In the genomic region with DNA sequence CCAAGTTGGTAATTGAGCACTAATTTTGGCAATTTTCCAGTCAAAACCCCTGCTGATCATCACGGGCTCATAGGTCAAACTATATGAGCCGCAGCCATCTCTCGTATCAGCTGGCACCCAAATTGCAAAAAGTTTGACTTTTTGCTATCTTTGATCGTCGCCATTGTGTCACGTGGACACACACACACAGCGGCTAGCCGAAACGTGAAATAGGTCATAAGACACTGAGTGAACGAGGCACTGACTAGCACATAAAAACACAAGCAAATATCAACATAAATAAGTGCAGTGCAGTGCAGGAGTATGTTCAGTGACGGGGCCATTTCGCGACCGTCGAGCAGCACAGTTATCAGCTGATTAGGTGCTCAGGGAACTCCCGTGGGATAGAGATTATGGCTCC, we compare ENCODE assay signal across 4 worm cellular contexts.
TF ChIP-seq lines count a peak whose summit lies in the region.

No protein-coding gene starts in this region.

TF ChIP-seq in whole organism, L1 larva, 84 proteins besides CTCF, POLR2A, EP300 and RAD21 (continued from another document):
- TF ChIP-seq ceh-88 (GFP tag; IDR thresholded peaks at IDR 0.05; lab: Robert Waterston, UW) (peak; percentile 26; the same call in 1 of the 2 replicates), mdl-1 (tag; optimal IDR thresholded peaks at IDR 0.05; lab: Kevin White, UChicago) (peak in 1 of 2 experiments; percentile 98), hlh-4 (tag; optimal IDR thresholded peaks at IDR 0.05; lab: Kevin White, UChicago) (no peak), sup-37 (GFP tag; optimal IDR thresholded peaks at IDR 0.05; lab: Kevin White, UChicago) (no peak), rnt-1 (tag; optimal IDR thresholded peaks at IDR 0.05; lab: Kevin White, UChicago) (peak; percentile 47), C16A3.4 (tag; optimal IDR thresholded peaks at IDR 0.05; lab: Kevin White, UChicago) (peak; percentile 72), blmp-1 (tag; optimal IDR thresholded peaks at IDR 0.05; lab: Kevin White, UChicago) (peak; percentile 38), nhr-71 (tag; optimal IDR thresholded peaks at IDR 0.05; lab: Kevin White, UChicago) (peak; percentile 91), snu-23 (GFP tag; optimal IDR thresholded peaks at IDR 0.05; lab: Kevin White, UChicago) (peak; percentile 71), C34B4.2 (tag; optimal IDR thresholded peaks at IDR 0.05; lab: Kevin White, UChicago) (no peak), alr-1 (tag; optimal IDR thresholded peaks at IDR 0.05; lab: Kevin White, UChicago; ENCODE audit: borderline replicate concordance) (no peak), fos-1 (tag; optimal IDR thresholded peaks at IDR 0.05; lab: Kevin White, UChicago) (peak; percentile 6), hlh-17 (GFP tag; optimal IDR thresholded peaks at IDR 0.05; lab: Kevin White, UChicago; ENCODE audit: borderline replicate concordance) (no peak), elt-3 (tag; optimal IDR thresholded peaks at IDR 0.05; lab: Kevin White, UChicago) (no peak), tbx-2 (tag; optimal IDR thresholded peaks at IDR 0.05; lab: Kevin White, UChicago) (peak; percentile 62), dpl-1 (GFP tag; optimal IDR thresholded peaks at IDR 0.05; lab: Kevin White, UChicago) (peak in 2 of 3 experiments; percentile 50 to 52), isw-1 (GFP tag; IDR thresholded peaks at IDR 0.05; lab: Robert Waterston, UW) (no peak), unc-30 (tag; optimal IDR thresholded peaks at IDR 0.05; lab: Kevin White, UChicago) (no peak), sptf-1 (tag; optimal IDR thresholded peaks at IDR 0.05; lab: Kevin White, UChicago) (no peak), swsn-7 (tag; optimal IDR thresholded peaks at IDR 0.05; lab: Kevin White, UChicago) (peak; percentile 38)

TF ChIP-seq in whole organism, L2 larva, 48 proteins besides CTCF, POLR2A, EP300 and RAD21 (continued from another document):
- TF ChIP-seq sma-9 (GFP tag; optimal IDR thresholded peaks at IDR 0.05; lab: Kevin White, UChicago), result peak; percentile 96
- no peak for TF ChIP-seq sma-9 (tag; optimal IDR thresholded peaks at IDR 0.05; lab: Kevin White, UChicago)
- no peak for TF ChIP-seq mab-5 (tag; optimal IDR thresholded peaks at IDR 0.05; lab: Kevin White, UChicago)
- TF ChIP-seq gmeb-1 (tag; optimal IDR thresholded peaks at IDR 0.05; lab: Kevin White, UChicago), result peak; percentile 62
- no peak for TF ChIP-seq peb-1 (tag; optimal IDR thresholded peaks at IDR 0.05; lab: Kevin White, UChicago)
- no peak for TF ChIP-seq skn-1 (tag; optimal IDR thresholded peaks at IDR 0.05; lab: Kevin White, UChicago)
- TF ChIP-seq lin-39 (tag; optimal IDR thresholded peaks at IDR 0.05; lab: Kevin White, UChicago), result no peak
- TF ChIP-seq lin-13 (GFP tag; optimal IDR thresholded peaks at IDR 0.05; lab: Kevin White, UChicago), result no peak

TF ChIP-seq in whole organism, L4 larva, 104 proteins besides CTCF, POLR2A, EP300 and RAD21 (continued from another document and continues in another):
- no peak for TF ChIP-seq R02D3.7 (tag; optimal IDR thresholded peaks at IDR 0.05; lab: Kevin White, UChicago)
- no peak for TF ChIP-seq unc-130 (GFP tag; optimal IDR thresholded peaks at IDR 0.05; lab: Kevin White, UChicago)
- TF ChIP-seq nhr-77 (tag; optimal IDR thresholded peaks at IDR 0.05; lab: Kevin White, UChicago), result peak; percentile 90
- TF ChIP-seq rbr-2 (tag; optimal IDR thresholded peaks at IDR 0.05; lab: Kevin White, UChicago), result no peak
- no peak for TF ChIP-seq ceh-44 (GFP tag; IDR thresholded peaks at IDR 0.05; lab: Robert Waterston, UW)
- TF ChIP-seq dve-1 (tag; optimal IDR thresholded peaks at IDR 0.05; lab: Kevin White, UChicago; ENCODE audit: insufficient read depth), result peak; percentile 84
- TF ChIP-seq lin-39 (tag; optimal IDR thresholded peaks at IDR 0.05; lab: Kevin White, UChicago), result no peak
- peak in 1 of 2 experiments; percentile 72 for TF ChIP-seq hif-1 (tag; optimal IDR thresholded peaks at IDR 0.05; lab: Kevin White, UChicago)
- peak; percentile 75 for TF ChIP-seq nhr-48 (tag; optimal IDR thresholded peaks at IDR 0.05; lab: Kevin White, UChicago)
- peak; percentile 54 to 93 for TF ChIP-seq mdl-1 (tag; optimal IDR thresholded peaks at IDR 0.05; lab: Kevin White, UChicago)
- no peak for TF ChIP-seq spr-1 (tag; optimal IDR thresholded peaks at IDR 0.05; lab: Kevin White, UChicago)
- TF ChIP-seq nhr-11 (tag; optimal IDR thresholded peaks at IDR 0.05; lab: Kevin White, UChicago), result peak; percentile 72
- TF ChIP-seq hmg-1.1 (GFP tag; IDR thresholded peaks at IDR 0.05; lab: Robert Waterston, UW), result 0 out of 2 replicates have a peak, but pooled peaks have one; percentile 36
- no peak for TF ChIP-seq Y75B8A.6 (GFP tag; IDR thresholded peaks at IDR 0.05; lab: Robert Waterston, UW)
- no peak for TF ChIP-seq T20F7.1 (GFP tag; optimal IDR thresholded peaks at IDR 0.05; lab: Kevin White, UChicago)
- TF ChIP-seq ceh-28 (tag; optimal IDR thresholded peaks at IDR 0.05; lab: Kevin White, UChicago), result no peak
- no peak for TF ChIP-seq madf-5 (GFP tag; IDR thresholded peaks at IDR 0.05; lab: Robert Waterston, UW)
- TF ChIP-seq zfp-2 (tag; optimal IDR thresholded peaks at IDR 0.05; lab: Kevin White, UChicago), result no peak
- no peak for TF ChIP-seq nhr-237 (tag; optimal IDR thresholded peaks at IDR 0.05; lab: Kevin White, UChicago)
- no peak; the same call in 1 of the 2 replicates for TF ChIP-seq mxl-2 (GFP tag; conservative IDR thresholded peaks at IDR 0.05; lab: Robert Waterston, UW)
- TF ChIP-seq hlh-11 (tag; optimal IDR thresholded peaks at IDR 0.05; lab: Kevin White, UChicago), result peak; percentile 97
- TF ChIP-seq sdz-12 (GFP tag; optimal IDR thresholded peaks at IDR 0.05; lab: Kevin White, UChicago), result no peak
- TF ChIP-seq lin-13 (GFP tag; optimal IDR thresholded peaks at IDR 0.05; lab: Kevin White, UChicago), result no peak
- no peak for TF ChIP-seq ztf-11 (tag; optimal IDR thresholded peaks at IDR 0.05; lab: Kevin White, UChicago)
- no peak for TF ChIP-seq dmd-8 (GFP tag; IDR thresholded peaks at IDR 0.05; lab: Robert Waterston, UW)
- no peak for TF ChIP-seq ctbp-1 (GFP tag; IDR thresholded peaks at IDR 0.05; lab: Robert Waterston, UW)
- TF ChIP-seq unc-62 (GFP tag; optimal IDR thresholded peaks at IDR 0.05 in 1 of 2; lab: Kevin White, UChicago), result peak in 1 of 2 experiments; percentile 99
- TF ChIP-seq unc-62 (tag; optimal IDR thresholded peaks at IDR 0.05; lab: Kevin White, UChicago), result no peak
- TF ChIP-seq ztf-7 (tag; optimal IDR thresholded peaks at IDR 0.05; lab: Kevin White, UChicago), result no peak
- TF ChIP-seq lin-38 (GFP tag; IDR thresholded peaks at IDR 0.05; lab: Robert Waterston, UW), result no peak
- TF ChIP-seq egl-27 (tag; optimal IDR thresholded peaks at IDR 0.05; lab: Kevin White, UChicago), result no peak
- no peak for TF ChIP-seq F26F4.8 (GFP tag; conservative IDR thresholded peaks at IDR 0.05; lab: Robert Waterston, UW)
- peak; percentile 72 for TF ChIP-seq nhr-102 (tag; optimal IDR thresholded peaks at IDR 0.05; lab: Kevin White, UChicago)
- no peak for TF ChIP-seq daf-12 (tag; optimal IDR thresholded peaks at IDR 0.05; lab: Kevin White, UChicago)
- TF ChIP-seq daf-8 (GFP tag; IDR thresholded peaks at IDR 0.05; lab: Robert Waterston, UW), result no peak
- TF ChIP-seq nhr-41 (GFP tag; IDR thresholded peaks at IDR 0.05; lab: Robert Waterston, UW), result 0 out of 2 replicates have a peak, but pooled peaks have one; percentile 43
- no peak for TF ChIP-seq skn-1 (tag; optimal IDR thresholded peaks at IDR 0.05; lab: Kevin White, UChicago)
- peak; percentile 56; the same call in 1 of the 2 replicates for TF ChIP-seq tra-1 (GFP tag; IDR thresholded peaks at IDR 0.05; lab: Robert Waterston, UW)
- TF ChIP-seq nhr-76 (tag; optimal IDR thresholded peaks at IDR 0.05; lab: Kevin White, UChicago), result no peak
- TF ChIP-seq mdt-29 (GFP tag; IDR thresholded peaks at IDR 0.05; lab: Robert Waterston, UW), result peak; percentile 54; the same call in 1 of the 2 replicates
- 0 out of 2 replicates have a peak, but pooled peaks have one; percentile 27 for TF ChIP-seq saeg-2 (GFP tag; IDR thresholded peaks at IDR 0.05; lab: Robert Waterston, UW)
- peak; percentile 2 for TF ChIP-seq aha-1 (tag; lab: Kevin White, UChicago)
- no peak for TF ChIP-seq dmd-9 (GFP tag; IDR thresholded peaks at IDR 0.05; lab: Robert Waterston, UW)
- 0 out of 2 replicates have a peak, but pooled peaks have one; percentile 3 for TF ChIP-seq F44E2.7 (GFP tag; IDR thresholded peaks at IDR 0.05; lab: Robert Waterston, UW)
- TF ChIP-seq lsy-2 (tag; optimal IDR thresholded peaks at IDR 0.05; lab: Kevin White, UChicago), result peak in 1 of 2 experiments; percentile 57
- no peak for TF ChIP-seq zip-2 (tag; optimal IDR thresholded peaks at IDR 0.05; lab: Kevin White, UChicago)
- TF ChIP-seq arid-1 (GFP tag; conservative IDR thresholded peaks at IDR 0.05; lab: Robert Waterston, UW), result no peak
- no peak for TF ChIP-seq nhr-111 (GFP tag; optimal IDR thresholded peaks at IDR 0.05; lab: Kevin White, UChicago)
- no peak for TF ChIP-seq fkh-10 (GFP tag; optimal IDR thresholded peaks at IDR 0.05; lab: Kevin White, UChicago)
- TF ChIP-seq madf-9 (GFP tag; conservative IDR thresholded peaks at IDR 0.05; lab: Robert Waterston, UW), result no peak
- no peak for TF ChIP-seq nhr-25 (tag; optimal IDR thresholded peaks at IDR 0.05; lab: Kevin White, UChicago; ENCODE audit: borderline replicate concordance, insufficient read depth)

TF ChIP-seq in whole organism, young adult, 124 proteins besides CTCF, POLR2A, EP300 and RAD21 (continued from another document):
- TF ChIP-seq athp-1 (tag; optimal IDR thresholded peaks at IDR 0.05; lab: Kevin White, UChicago), result no peak
- TF ChIP-seq D2030.7 (GFP tag; IDR thresholded peaks at IDR 0.05; lab: Robert Waterston, UW), result no peak
- TF ChIP-seq sea-2 (GFP tag; IDR thresholded peaks at IDR 0.05; lab: Robert Waterston, UW), result no peak
- no peak for TF ChIP-seq C17E4.6 (GFP tag; IDR thresholded peaks at IDR 0.05; lab: Robert Waterston, UW)
- no peak for TF ChIP-seq ztf-3 (GFP tag; optimal IDR thresholded peaks at IDR 0.05; lab: Kevin White, UChicago)
- no peak for TF ChIP-seq Y53F4B.3 (GFP tag; IDR thresholded peaks at IDR 0.05; lab: Robert Waterston, UW)
- TF ChIP-seq rec-8 (tag; optimal IDR thresholded peaks at IDR 0.05; lab: Kevin White, UChicago), result no peak
- TF ChIP-seq B0336.3 (GFP tag; IDR thresholded peaks at IDR 0.05; lab: Robert Waterston, UW), result peak; percentile 45; the same call in 1 of the 2 replicates
- no peak for TF ChIP-seq ccch-3 (GFP tag; optimal IDR thresholded peaks at IDR 0.05; lab: Kevin White, UChicago)
- TF ChIP-seq aptf-2 (GFP tag; conservative IDR thresholded peaks at IDR 0.05; lab: Robert Waterston, UW), result no peak
- no peak for TF ChIP-seq dpff-1 (tag; optimal IDR thresholded peaks at IDR 0.05; lab: Kevin White, UChicago)
- TF ChIP-seq T07F8.4 (tag; optimal IDR thresholded peaks at IDR 0.05; lab: Kevin White, UChicago), result no peak
- no peak for TF ChIP-seq rcor-1 (GFP tag; IDR thresholded peaks at IDR 0.05; lab: Robert Waterston, UW)
- no peak for TF ChIP-seq akir-1 (GFP tag; optimal IDR thresholded peaks at IDR 0.05; lab: Kevin White, UChicago)
- TF ChIP-seq T26A5.8 (tag; optimal IDR thresholded peaks at IDR 0.05; lab: Kevin White, UChicago), result no peak
- TF ChIP-seq F33H1.4 (GFP tag; IDR thresholded peaks at IDR 0.05; lab: Robert Waterston, UW), result no peak
- TF ChIP-seq lir-1 (GFP tag; conservative IDR thresholded peaks at IDR 0.05; lab: Robert Waterston, UW), result no peak
- no peak for TF ChIP-seq Y56A3A.18 (GFP tag; IDR thresholded peaks at IDR 0.05; lab: Robert Waterston, UW)
- peak; percentile 61 for TF ChIP-seq chd-7 (tag; optimal IDR thresholded peaks at IDR 0.05; lab: Kevin White, UChicago)
- peak; percentile 32 for TF ChIP-seq ets-4 (GFP tag; optimal IDR thresholded peaks at IDR 0.05; lab: Kevin White, UChicago)
- no peak for TF ChIP-seq madf-10 (tag; optimal IDR thresholded peaks at IDR 0.05; lab: Kevin White, UChicago)
- no peak for TF ChIP-seq egrh-3 (GFP tag; IDR thresholded peaks at IDR 0.05; lab: Robert Waterston, UW)
- no peak for TF ChIP-seq bed-1 (GFP tag; IDR thresholded peaks at IDR 0.05; lab: Robert Waterston, UW)
- TF ChIP-seq mxl-1 (tag; optimal IDR thresholded peaks at IDR 0.05; lab: Kevin White, UChicago), result no peak
- TF ChIP-seq zim-3 (tag; optimal IDR thresholded peaks at IDR 0.05; lab: Kevin White, UChicago), result no peak
- TF ChIP-seq ztf-18 (tag; optimal IDR thresholded peaks at IDR 0.05; lab: Kevin White, UChicago), result no peak
- no peak for TF ChIP-seq lsy-27 (tag; optimal IDR thresholded peaks at IDR 0.05; lab: Kevin White, UChicago; ENCODE audit: borderline replicate concordance, insufficient read depth)
- no peak for TF ChIP-seq gei-17 (GFP tag; optimal IDR thresholded peaks at IDR 0.05; lab: Kevin White, UChicago)
- no peak for TF ChIP-seq aptf-3 (GFP tag; IDR thresholded peaks at IDR 0.05; lab: Robert Waterston, UW)
- peak; percentile 16 for TF ChIP-seq lin-54 (GFP tag; optimal IDR thresholded peaks at IDR 0.05; lab: Kevin White, UChicago)
- TF ChIP-seq attf-5 (GFP tag; optimal IDR thresholded peaks at IDR 0.05; lab: Kevin White, UChicago), result peak; percentile 51
- TF ChIP-seq lsl-1 (GFP tag; optimal IDR thresholded peaks at IDR 0.05; lab: Kevin White, UChicago), result no peak
- TF ChIP-seq efl-1 (GFP tag; optimal IDR thresholded peaks at IDR 0.05; lab: Kevin White, UChicago), result no peak
- no peak for TF ChIP-seq K12H6.12 (tag; optimal IDR thresholded peaks at IDR 0.05; lab: Kevin White, UChicago)
- TF ChIP-seq F57A8.1 (GFP tag; optimal IDR thresholded peaks at IDR 0.05; lab: Kevin White, UChicago), result no peak
- TF ChIP-seq lag-1 (GFP tag; IDR thresholded peaks at IDR 0.05; lab: Robert Waterston, UW), result no peak
- no peak for TF ChIP-seq nfya-2 (GFP tag; IDR thresholded peaks at IDR 0.05; lab: Robert Waterston, UW)
- TF ChIP-seq hrde-1 (tag; optimal IDR thresholded peaks at IDR 0.05; lab: Kevin White, UChicago; ENCODE audit: borderline replicate concordance), result no peak
- 0 out of 2 replicates have a peak, but pooled peaks have one; percentile 22 for TF ChIP-seq hmg-1.2 (GFP tag; IDR thresholded peaks at IDR 0.05; lab: Robert Waterston, UW)
- 0 out of 2 replicates have a peak, but pooled peaks have one; percentile 41 for TF ChIP-seq egl-44 (GFP tag; IDR thresholded peaks at IDR 0.05; lab: Robert Waterston, UW)
- TF ChIP-seq F57C9.4 (tag; optimal IDR thresholded peaks at IDR 0.05; lab: Kevin White, UChicago), result no peak
- no peak for TF ChIP-seq ztf-26 (tag; optimal IDR thresholded peaks at IDR 0.05; lab: Kevin White, UChicago)
- no peak for TF ChIP-seq Y79H2A.3 (GFP tag; conservative IDR thresholded peaks at IDR 0.05; lab: Robert Waterston, UW)
- TF ChIP-seq somi-1 (GFP tag; optimal IDR thresholded peaks at IDR 0.05; lab: Kevin White, UChicago), result peak; percentile 56
- peak; percentile 63 for TF ChIP-seq nhr-80 (tag; optimal IDR thresholded peaks at IDR 0.05; lab: Kevin White, UChicago)
- TF ChIP-seq mel-28 (tag; optimal IDR thresholded peaks at IDR 0.05; lab: Kevin White, UChicago; ENCODE audit: borderline replicate concordance), result no peak
- TF ChIP-seq mes-4 (tag; optimal IDR thresholded peaks at IDR 0.05; lab: Kevin White, UChicago), result no peak
- no peak for TF ChIP-seq snpc-3.4 (tag; optimal IDR thresholded peaks at IDR 0.05; lab: Kevin White, UChicago)
- no peak for TF ChIP-seq lin-40 (tag; optimal IDR thresholded peaks at IDR 0.05; lab: Kevin White, UChicago)
- no peak for TF ChIP-seq ceh-79 (tag; optimal IDR thresholded peaks at IDR 0.05; lab: Kevin White, UChicago)
- no peak for TF ChIP-seq attf-6 (GFP tag; IDR thresholded peaks at IDR 0.05; lab: Robert Waterston, UW)
